Worm (Caenorhabditis elegans): ENCODE data around the gene F35D11.1.

ce11 chrII:4603035-4603434 lies 23.7 kb upstream of the F35D11.1 start, which contains the start of gene F35D11.4:
- TF ChIP-seq hnd-1 (tag; optimal IDR thresholded peaks at IDR 0.05): no peak
- TF ChIP-seq ama-1 (optimal IDR thresholded peaks at IDR 0.05): no peak
- TF ChIP-seq ceh-36 (tag; optimal IDR thresholded peaks at IDR 0.05): no peak
- TF ChIP-seq scrt-1 (GFP tag; IDR thresholded peaks at IDR 0.05): no peak

All from whole organism, early embryonic.